Worm (Caenorhabditis elegans): ENCODE measurements around the gene egas-1.

The egas-1 gene

ce11 chrV:18605510-18605909, 34.6 kb upstream of the egas-1 start:
- TF ChIP-seq lin-39 (tag; optimal IDR thresholded peaks at IDR 0.05) (no peak), pag-3 (tag; optimal IDR thresholded peaks at IDR 0.05; ENCODE audit: borderline replicate concordance, insufficient read depth) (no peak), nhr-11 (tag; optimal IDR thresholded peaks at IDR 0.05) (no peak), sox-4 (tag; optimal IDR thresholded peaks at IDR 0.05) (no peak), jun-1 (tag; optimal IDR thresholded peaks at IDR 0.05) (no peak), dsc-1 (tag; optimal IDR thresholded peaks at IDR 0.05) (no peak), swsn-7 (tag; optimal IDR thresholded peaks at IDR 0.05) (no peak), unc-30 (tag; optimal IDR thresholded peaks at IDR 0.05) (no peak), ztf-4 (tag; optimal IDR thresholded peaks at IDR 0.05) (no peak), C16A3.4 (tag; optimal IDR thresholded peaks at IDR 0.05) (no peak), lin-35 (GFP tag; optimal IDR thresholded peaks at IDR 0.05) (no peak), snu-23 (GFP tag; optimal IDR thresholded peaks at IDR 0.05) (no peak), efl-3 (GFP tag; optimal IDR thresholded peaks at IDR 0.05) (no peak), Y116A8C.19 (tag; optimal IDR thresholded peaks at IDR 0.05; ENCODE audit: borderline replicate concordance) (no peak), unc-130 (tag; optimal IDR thresholded peaks at IDR 0.05) (no peak), mdl-1 (tag; optimal IDR thresholded peaks at IDR 0.05) (no peak), mef-2 (tag; optimal IDR thresholded peaks at IDR 0.05) (no peak), elt-2 (tag; optimal IDR thresholded peaks at IDR 0.05) (no peak)

ce11 chrV:18613164-18613563, 26.9 kb upstream of the egas-1 start:
- TF ChIP-seq tbx-2 (tag; optimal IDR thresholded peaks at IDR 0.05), result no peak
- no peak for TF ChIP-seq nhr-11 (tag; optimal IDR thresholded peaks at IDR 0.05)
- no peak for TF ChIP-seq lsy-2 (tag; optimal IDR thresholded peaks at IDR 0.05)

ce11 chrV:18614498-18614897, 25.6 kb upstream of the egas-1 start:
- peak in 2 of 3 experiments; percentile 15 to 18 for TF ChIP-seq dpl-1 (GFP tag; optimal IDR thresholded peaks at IDR 0.05)
- TF ChIP-seq nhr-47 (tag; optimal IDR thresholded peaks at IDR 0.05), result peak; percentile 52
- peak in 1 of 2 experiments; percentile 82 for TF ChIP-seq mdl-1 (tag; optimal IDR thresholded peaks at IDR 0.05)
- TF ChIP-seq nhr-20 (tag; optimal IDR thresholded peaks at IDR 0.05), result peak; percentile 76
- TF ChIP-seq lin-39 (tag; optimal IDR thresholded peaks at IDR 0.05), result no peak
- peak; percentile 43 for TF ChIP-seq swsn-7 (tag; optimal IDR thresholded peaks at IDR 0.05)
- TF ChIP-seq pax-3 (tag; optimal IDR thresholded peaks at IDR 0.05), result no peak
- no peak for TF ChIP-seq egl-13 (tag; optimal IDR thresholded peaks at IDR 0.05)
- no peak for TF ChIP-seq nhr-76 (tag; optimal IDR thresholded peaks at IDR 0.05)
- peak; percentile 20 to 72 for TF ChIP-seq lin-35 (GFP tag; optimal IDR thresholded peaks at IDR 0.05)
- TF ChIP-seq hlh-4 (tag; optimal IDR thresholded peaks at IDR 0.05), result no peak
- no peak for TF ChIP-seq unc-86 (tag; optimal IDR thresholded peaks at IDR 0.05)
- no peak for TF ChIP-seq hlh-17 (GFP tag; optimal IDR thresholded peaks at IDR 0.05; ENCODE audit: borderline replicate concordance)
- no peak for TF ChIP-seq snpc-4 (tag; optimal IDR thresholded peaks at IDR 0.05)
- TF ChIP-seq nhr-77 (tag; optimal IDR thresholded peaks at IDR 0.05), result peak; percentile 46
- TF ChIP-seq ceh-90 (tag; optimal IDR thresholded peaks at IDR 0.05), result no peak
- TF ChIP-seq irx-1 (tag; optimal IDR thresholded peaks at IDR 0.05), result no peak
- peak; percentile 12 for TF ChIP-seq elt-2 (tag; optimal IDR thresholded peaks at IDR 0.05)
- no peak for TF ChIP-seq Y116A8C.19 (tag; optimal IDR thresholded peaks at IDR 0.05; ENCODE audit: borderline replicate concordance)
- peak; percentile 23 for TF ChIP-seq fos-1 (tag; optimal IDR thresholded peaks at IDR 0.05)
- no peak for TF ChIP-seq mab-9 (GFP tag; IDR thresholded peaks at IDR 0.05)
- no peak for TF ChIP-seq aly-2 (tag; optimal IDR thresholded peaks at IDR 0.05)
- no peak for TF ChIP-seq sup-37 (GFP tag; optimal IDR thresholded peaks at IDR 0.05)
- TF ChIP-seq lsy-2 (tag; optimal IDR thresholded peaks at IDR 0.05), result peak; percentile 28 to 58
- no peak for TF ChIP-seq isw-1 (GFP tag; IDR thresholded peaks at IDR 0.05)
- peak; percentile 76 for TF ChIP-seq nhr-71 (tag; optimal IDR thresholded peaks at IDR 0.05)
- TF ChIP-seq elt-3 (tag; optimal IDR thresholded peaks at IDR 0.05), result peak in 1 of 6 experiments; percentile 45
- TF ChIP-seq alr-1 (tag; optimal IDR thresholded peaks at IDR 0.05; ENCODE audit: borderline replicate concordance), result no peak
- TF ChIP-seq lin-15B (tag; optimal IDR thresholded peaks at IDR 0.05), result no peak
- TF ChIP-seq nhr-12 (tag; optimal IDR thresholded peaks at IDR 0.05), result no peak
- TF ChIP-seq nhr-85 (tag), result peak; percentile 89
- TF ChIP-seq lir-3 (tag; optimal IDR thresholded peaks at IDR 0.05; ENCODE audit: poor library complexity), result no peak
- no peak for TF ChIP-seq vab-15 (tag; optimal IDR thresholded peaks at IDR 0.05)
- TF ChIP-seq nhr-90 (tag; optimal IDR thresholded peaks at IDR 0.05; ENCODE audit: poor library complexity), result peak; percentile 46
- TF ChIP-seq egl-27 (tag; optimal IDR thresholded peaks at IDR 0.05), result no peak
- TF ChIP-seq dsc-1 (tag; optimal IDR thresholded peaks at IDR 0.05), result no peak
